Fruit fly (Drosophila melanogaster): Measurements from ENCODE around the gene CG42324.

Gene CG42324

dm6 chr3L:3461119-3461518 lies 11.1 kb upstream of the CG42324 start, which contains the start of the genes CG46463 and armi:
TSS of gene CG46463 (plus strand) at chr3L:3461315.
TSS of gene armi (plus strand) at chr3L:3461317.
- TF ChIP-seq CG17801 (GFP tag; optimal IDR thresholded peaks at IDR 0.05; ENCODE audit: partially characterized antibody), result no peak

dm6 chr3L:3461557-3462414 lies 10.5 kb upstream of the CG42324 start:
- no peak for TF ChIP-seq CG17801 (GFP tag; optimal IDR thresholded peaks at IDR 0.05; ENCODE audit: partially characterized antibody)

- no peak for TF ChIP-seq CG17801 (GFP tag; optimal IDR thresholded peaks at IDR 0.05; ENCODE audit: partially characterized antibody)
These were observed 6.0 kb upstream of the CG42324 start, which contains the start of gene CycJ for dm6 chr3L:3466200-3466599. TSS of gene CycJ (plus strand) at chr3L:3466428.

- no peak for TF ChIP-seq CG17801 (GFP tag; optimal IDR thresholded peaks at IDR 0.05; ENCODE audit: partially characterized antibody)
These were observed 2.5 kb upstream of the CG42324 start for dm6 chr3L:3469709-3470108.

- TF ChIP-seq CG17801 (GFP tag; optimal IDR thresholded peaks at IDR 0.05; ENCODE audit: partially characterized antibody), result no peak
These were observed 1.1 kb upstream of the CG42324 start, which contains the start of gene CG14971 for dm6 chr3L:3471174-3471573. TSS of gene CG14971 (minus strand) at chr3L:3471309.

dm6 chr3L:3472786-3473185 lies 539 bp downstream of the CG42324 start:
- TF ChIP-seq CG17801 (GFP tag; optimal IDR thresholded peaks at IDR 0.05; ENCODE audit: partially characterized antibody), result no peak

- TF ChIP-seq CG17801 (GFP tag; optimal IDR thresholded peaks at IDR 0.05; ENCODE audit: partially characterized antibody), result no peak
These were observed 7.3 kb downstream of the CG42324 start for dm6 chr3L:3479551-3479950.

dm6 chr3L:3484553-3484952 lies 12.3 kb downstream of the CG42324 start, which contains the start of gene CG43074:
TSS of gene CG43074 (minus strand) at chr3L:3484653.
- no peak for TF ChIP-seq CG17801 (GFP tag; optimal IDR thresholded peaks at IDR 0.05; ENCODE audit: partially characterized antibody)

dm6 chr3L:3485088-3485710 lies 13.0 kb downstream of the CG42324 start:
- no peak for TF ChIP-seq CG17801 (GFP tag; optimal IDR thresholded peaks at IDR 0.05; ENCODE audit: partially characterized antibody)

- TF ChIP-seq CG17801 (GFP tag; optimal IDR thresholded peaks at IDR 0.05; ENCODE audit: partially characterized antibody), result no peak
These were observed 20.0 kb downstream of the CG42324 start for dm6 chr3L:3492116-3492747.

dm6 chr3L:3496593-3496992 lies 24.3 kb downstream of the CG42324 start:
- TF ChIP-seq CG17801 (GFP tag; optimal IDR thresholded peaks at IDR 0.05; ENCODE audit: partially characterized antibody), result no peak

- TF ChIP-seq CG17801 (GFP tag; optimal IDR thresholded peaks at IDR 0.05; ENCODE audit: partially characterized antibody), result no peak
These were observed 31.0 kb downstream of the CG42324 start for dm6 chr3L:3503248-3503647.

dm6 chr3L:3512567-3512966 lies 40.3 kb downstream of the CG42324 start, which contains the start of gene ImpE2:
TSS of gene ImpE2 (minus strand) at chr3L:3512681.
- TF ChIP-seq CG17801 (GFP tag; optimal IDR thresholded peaks at IDR 0.05; ENCODE audit: partially characterized antibody), result no peak

dm6 chr3L:3512998-3513397 lies 40.8 kb downstream of the CG42324 start:
- no peak for TF ChIP-seq CG17801 (GFP tag; optimal IDR thresholded peaks at IDR 0.05; ENCODE audit: partially characterized antibody)

- no peak for TF ChIP-seq CG17801 (GFP tag; optimal IDR thresholded peaks at IDR 0.05; ENCODE audit: partially characterized antibody)
These were observed 41.8 kb downstream of the CG42324 start for dm6 chr3L:3514020-3514419.
